Worm (Caenorhabditis elegans) whole organism, L1 larva: Measurements from ENCODE around the gene srab-26.

Experiments
- Y116A8C.19 ChIP-seq: sonication (generic microtip); optimal IDR thresholded peaks from 2 replicates; lab custom pipeline; 2016; ENCODE audit warnings: missing compliant biosample characterization, missing genetic modification characterization, borderline replicate concordance
- lin-13 ChIP-seq: fragments of 150-350 bp; optimal IDR thresholded peaks from 2 replicates; lab custom pipeline; 2014; ENCODE audit warnings: missing biosample characterization, missing genetic modification reagents, missing genetic modification characterization
- lin-35 ChIP-seq, 2 experiments: fragments of 150-350 bp; optimal IDR thresholded peaks; 2 replicates each; lab custom pipeline; 2014; ENCODE audit warnings: missing biosample characterization in 2 of 2, missing genetic modification characterization in 2 of 2, missing genetic modification reagents in 2 of 2
- mep-1 ChIP-seq: fragments of 150-350 bp; optimal IDR thresholded peaks from 2 replicates; lab custom pipeline; 2014; ENCODE audit warnings: missing biosample characterization, missing genetic modification characterization
- nhr-28 ChIP-seq: fragments of 150-350 bp; optimal IDR thresholded peaks from 2 replicates; lab custom pipeline; 2014; ENCODE audit warnings: missing biosample characterization, missing genetic modification characterization
- pqm-1 ChIP-seq: sonication (generic microtip); optimal IDR thresholded peaks from 3 replicates; lab custom pipeline; 2017; ENCODE audit warnings: missing biosample characterization, missing genetic modification characterization
- unc-130 ChIP-seq: fragments of 150-350 bp; optimal IDR thresholded peaks from 2 replicates; lab custom pipeline; 2017; ENCODE audit warnings: missing biosample characterization, missing genetic modification characterization, inconsistent platforms
- unc-30 ChIP-seq: sonication (generic microtip); optimal IDR thresholded peaks from 2 replicates; lab custom pipeline; 2017; ENCODE audit warnings: missing biosample characterization, missing genetic modification characterization
- unc-62 ChIP-seq: fragments of 150-350 bp; optimal IDR thresholded peaks from 2 replicates; lab custom pipeline; 2014; ENCODE audit warnings: missing biosample characterization, missing genetic modification reagents, missing genetic modification characterization
- zag-1 ChIP-seq: fragments of 150-350 bp; optimal IDR thresholded peaks from 2 replicates; lab custom pipeline; 2014; ENCODE audit warnings: missing biosample characterization, missing genetic modification characterization
- ztf-11 ChIP-seq, 2 experiments: sonication (generic microtip); optimal IDR thresholded peaks; 2 replicates each; lab custom pipeline; 2016 to 2017; ENCODE audit warnings: missing genetic modification characterization in 2 of 2, missing biosample characterization in 1 of 2, missing compliant biosample characterization in 1 of 2

DNA sequence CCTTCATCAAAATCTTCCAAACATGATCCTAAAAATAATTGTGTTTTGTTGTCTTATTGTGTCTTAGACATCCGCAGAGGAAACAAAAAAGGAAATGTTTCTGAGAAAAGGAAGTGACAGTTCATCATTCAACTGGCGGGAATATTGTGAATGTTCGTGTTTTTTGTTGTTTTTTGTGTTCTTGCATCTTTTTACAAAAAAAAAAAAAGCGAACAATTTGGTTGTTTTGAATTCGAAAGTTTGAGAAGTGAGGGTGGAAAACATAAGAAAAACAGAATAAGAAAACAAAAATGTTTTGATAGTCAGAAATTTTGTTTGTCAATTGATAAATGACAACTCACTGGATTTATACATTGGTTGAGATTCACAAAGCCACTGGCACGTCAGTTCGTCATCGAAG is 30.3 kb upstream of the srab-26 start:
- no peak for TF ChIP-seq Y116A8C.19 (tag; lab: Kevin White, UChicago)
- no peak for TF ChIP-seq unc-130 (tag; lab: Kevin White, UChicago)
- no peak for TF ChIP-seq ztf-11 (tag; optimal IDR thresholded peaks at IDR 0.05; lab: Kevin White, UChicago)
- no peak for TF ChIP-seq mep-1 (tag; lab: Kevin White, UChicago)
- no peak for TF ChIP-seq nhr-28 (tag; lab: Kevin White, UChicago)
- no peak for TF ChIP-seq zag-1 (tag; lab: Kevin White, UChicago)
- TF ChIP-seq lin-35 (GFP tag; optimal IDR thresholded peaks at IDR 0.05; lab: Kevin White, UChicago): no peak
- TF ChIP-seq lin-13 (GFP tag; lab: Kevin White, UChicago): no peak
- no peak for TF ChIP-seq unc-30 (tag; lab: Kevin White, UChicago)
- no peak for TF ChIP-seq unc-62 (GFP tag; lab: Kevin White, UChicago)
- no peak for TF ChIP-seq pqm-1 (tag; lab: Kevin White, UChicago)
